Worm (Caenorhabditis elegans) whole organism, L3 larva: ENCODE data around the gene srab-9.

Experiments
- ZK546.5 ChIP-seq: sonication (generic microtip); optimal IDR thresholded peaks from 2 replicates; lab custom pipeline; 2017; ENCODE audit warnings: missing biosample characterization, missing genetic modification characterization
- ceh-16 ChIP-seq: sonication (generic microtip); optimal IDR thresholded peaks from 2 replicates; lab custom pipeline; 2017; ENCODE audit warnings: missing biosample characterization, missing genetic modification characterization
- elt-2 ChIP-seq: sonication (generic microtip); optimal IDR thresholded peaks from 2 replicates; lab custom pipeline; 2016; ENCODE audit warnings: missing genetic modification reagents, mild to moderate bottlenecking, missing genetic modification characterization, missing compliant biosample characterization
- nhr-43 ChIP-seq: sonication (generic microtip); optimal IDR thresholded peaks from 2 replicates; lab custom pipeline; 2016; ENCODE audit warnings: mild to moderate bottlenecking, missing genetic modification characterization, missing compliant biosample characterization; ENCODE audit not compliant: poor library complexity, severe bottlenecking
- pha-4 ChIP-seq: fragments of 150-350 bp; optimal IDR thresholded peaks from 2 replicates; lab custom pipeline; 2014; ENCODE audit warnings: missing biosample characterization, missing genetic modification reagents, missing genetic modification characterization

- TF ChIP-seq pha-4 (no peak), nhr-43 (tag; lab: Kevin White, UChicago) (no peak), ZK546.5 (tag; lab: Kevin White, UChicago) (no peak), elt-2 (no peak), ceh-16 (tag; lab: Kevin White, UChicago) (no peak)
Measured at ce11 chrV:3171625-3172024, 30.5 kb upstream of the srab-9 start.
